Worm (Caenorhabditis elegans) whole organism, L3 larva: Measurements from ENCODE around the gene anp-1.

Experiments used
- aly-2 ChIP-seq: fragments of 150-350 bp; optimal IDR thresholded peaks from 2 replicates; lab custom pipeline; 2014; ENCODE audit warnings: missing biosample characterization, missing genetic modification characterization
- ama-1 ChIP-seq: fragments of 150-350 bp; optimal IDR thresholded peaks from 2 replicates; lab custom pipeline; 2018
- ceh-16 ChIP-seq: sonication (generic microtip); optimal IDR thresholded peaks from 2 replicates; lab custom pipeline; 2017; ENCODE audit warnings: missing biosample characterization, missing genetic modification characterization
- ceh-28 ChIP-seq: fragments of 150-350 bp; optimal IDR thresholded peaks from 2 replicates; lab custom pipeline; 2014; ENCODE audit warnings: missing biosample characterization, missing genetic modification reagents, missing genetic modification characterization
- ceh-82 ChIP-seq: fragments of 150-350 bp; optimal IDR thresholded peaks from 2 replicates; lab custom pipeline; 2014; ENCODE audit warnings: missing biosample characterization, missing genetic modification characterization
- daf-12 ChIP-seq: fragments of 150-350 bp; optimal IDR thresholded peaks from 2 replicates; lab custom pipeline; 2014; ENCODE audit warnings: missing biosample characterization, missing genetic modification reagents, missing genetic modification characterization
- egl-5 ChIP-seq: fragments of 150-350 bp; optimal IDR thresholded peaks from 2 replicates; lab custom pipeline; 2017; ENCODE audit warnings: missing biosample characterization, missing genetic modification reagents, missing genetic modification characterization, inconsistent platforms
- elt-1 ChIP-seq: fragments of 150-350 bp; optimal IDR thresholded peaks from 2 replicates; lab custom pipeline; 2014; ENCODE audit warnings: missing biosample characterization, missing genetic modification characterization
- elt-2 ChIP-seq: sonication (generic microtip); optimal IDR thresholded peaks from 2 replicates; lab custom pipeline; 2016; ENCODE audit warnings: missing genetic modification reagents, mild to moderate bottlenecking, missing genetic modification characterization, missing compliant biosample characterization
- fkh-10 ChIP-seq: sonication (generic microtip); optimal IDR thresholded peaks from 2 replicates; lab custom pipeline; 2017; ENCODE audit warnings: missing biosample characterization, missing genetic modification reagents, missing genetic modification characterization
- fkh-2 ChIP-seq: fragments of 150-350 bp; optimal IDR thresholded peaks from 2 replicates; lab custom pipeline; 2014; ENCODE audit warnings: missing biosample characterization, missing genetic modification reagents, missing genetic modification characterization
- hmg-11 ChIP-seq: sonication (generic microtip); optimal IDR thresholded peaks from 2 replicates; lab custom pipeline; 2016; ENCODE audit warnings: missing genetic modification characterization, missing compliant biosample characterization
- jun-1 ChIP-seq: fragments of 150-350 bp; optimal IDR thresholded peaks from 2 replicates; lab custom pipeline; 2014; ENCODE audit warnings: missing biosample characterization, missing genetic modification reagents, missing genetic modification characterization
- lin-15B ChIP-seq: fragments of 150-350 bp; optimal IDR thresholded peaks from 2 replicates; lab custom pipeline; 2014; ENCODE audit warnings: missing biosample characterization, missing genetic modification characterization
- lin-39 ChIP-seq: fragments of 150-350 bp; optimal IDR thresholded peaks from 2 replicates; lab custom pipeline; 2018; ENCODE audit warnings: missing biosample characterization, missing genetic modification reagents, missing genetic modification characterization
- lsy-12 ChIP-seq: sonication (generic microtip); optimal IDR thresholded peaks from 2 replicates; lab custom pipeline; 2016; ENCODE audit warnings: mild to moderate bottlenecking, missing genetic modification characterization, missing compliant biosample characterization
- mdl-1 ChIP-seq: fragments of 150-350 bp; optimal IDR thresholded peaks from 2 replicates; lab custom pipeline; 2014; ENCODE audit warnings: missing biosample characterization, missing genetic modification characterization
- mml-1 ChIP-seq: fragments of 150-350 bp; sonication (generic microtip); optimal IDR thresholded peaks from 3 replicates; lab custom pipeline; 2014; ENCODE audit warnings: missing biosample characterization, missing genetic modification characterization
- nfya-1 ChIP-seq: sonication (generic microtip); optimal IDR thresholded peaks from 2 replicates; lab custom pipeline; 2017; ENCODE audit warnings: missing genetic modification characterization, mild to moderate bottlenecking, missing compliant biosample characterization, antibody characterized with exemption, moderate library complexity; ENCODE audit not compliant: insufficient read depth
- nhr-11 ChIP-seq: fragments of 150-350 bp; optimal IDR thresholded peaks from 2 replicates; lab custom pipeline; 2014; ENCODE audit warnings: missing biosample characterization, missing genetic modification characterization
- nhr-12 ChIP-seq: fragments of 150-350 bp; optimal IDR thresholded peaks from 2 replicates; lab custom pipeline; 2014; ENCODE audit warnings: missing biosample characterization, missing genetic modification characterization
- nhr-23 ChIP-seq: fragments of 150-350 bp; optimal IDR thresholded peaks from 2 replicates; lab custom pipeline; 2014; ENCODE audit warnings: missing biosample characterization, missing genetic modification reagents, missing genetic modification characterization
- nhr-237 ChIP-seq: fragments of 150-350 bp; optimal IDR thresholded peaks from 2 replicates; lab custom pipeline; 2014; ENCODE audit warnings: missing biosample characterization, missing genetic modification characterization
- nhr-28 ChIP-seq: fragments of 150-350 bp; optimal IDR thresholded peaks from 2 replicates; lab custom pipeline; 2014; ENCODE audit warnings: missing biosample characterization, missing genetic modification characterization
- nhr-67 ChIP-seq: fragments of 150-350 bp; optimal IDR thresholded peaks from 2 replicates; lab custom pipeline; 2014; ENCODE audit warnings: missing biosample characterization, missing genetic modification characterization
- nhr-76 ChIP-seq: fragments of 150-350 bp; sonication (generic microtip); optimal IDR thresholded peaks from 5 replicates; lab custom pipeline; 2014; ENCODE audit warnings: missing biosample characterization, missing genetic modification characterization
- pha-4 ChIP-seq: fragments of 150-350 bp; optimal IDR thresholded peaks from 2 replicates; lab custom pipeline; 2014; ENCODE audit warnings: missing biosample characterization, missing genetic modification reagents, missing genetic modification characterization
- pqm-1 ChIP-seq: fragments of 150-350 bp; optimal IDR thresholded peaks from 2 replicates; lab custom pipeline; 2017; ENCODE audit warnings: missing biosample characterization, missing genetic modification characterization, inconsistent platforms
- sea-2 ChIP-seq: fragments of 150-350 bp; sonication (generic microtip); optimal IDR thresholded peaks from 4 replicates; lab custom pipeline; 2014; ENCODE audit warnings: missing biosample characterization, missing genetic modification reagents, missing genetic modification characterization
- skn-1 ChIP-seq: fragments of 150-350 bp; optimal IDR thresholded peaks from 2 replicates; lab custom pipeline; 2014; ENCODE audit warnings: missing biosample characterization, missing genetic modification characterization
- snpc-4 ChIP-seq: fragments of 150-350 bp; optimal IDR thresholded peaks from 2 replicates; lab custom pipeline; 2014; ENCODE audit warnings: missing biosample characterization, missing genetic modification characterization
- tbx-2 ChIP-seq: sonication (generic microtip); optimal IDR thresholded peaks from 2 replicates; lab custom pipeline; 2016; ENCODE audit warnings: mild to moderate bottlenecking, missing genetic modification characterization, missing compliant biosample characterization
- unc-39 ChIP-seq: sonication (generic microtip); optimal IDR thresholded peaks from 4 replicates; lab custom pipeline; 2017; ENCODE audit warnings: missing biosample characterization, missing genetic modification characterization
- zag-1 ChIP-seq: fragments of 150-350 bp; optimal IDR thresholded peaks from 2 replicates; lab custom pipeline; 2014; ENCODE audit warnings: missing biosample characterization, missing genetic modification characterization
- ztf-11 ChIP-seq: fragments of 150-350 bp; optimal IDR thresholded peaks from 2 replicates; lab custom pipeline; 2014; ENCODE audit warnings: missing biosample characterization, missing genetic modification characterization
- ztf-4 ChIP-seq: fragments of 150-350 bp; optimal IDR thresholded peaks from 2 replicates; lab custom pipeline; 2014; ENCODE audit warnings: missing biosample characterization, missing genetic modification characterization

The anp-1 gene

ce11 chrV:12859144-12859543 lies at the start of gene anp-1:
anp-1 (plus strand) TSS chrV:12859444.
- no peak for TF ChIP-seq nhr-11 (tag; lab: Kevin White, UChicago)
- TF ChIP-seq ztf-4 (tag; lab: Kevin White, UChicago): no peak
- TF ChIP-seq unc-39: no peak
- no peak for TF ChIP-seq ceh-16 (tag; lab: Kevin White, UChicago)
- no peak for TF ChIP-seq elt-2 (tag; lab: Kevin White, UChicago)
- TF ChIP-seq, all 47 proteins: peak for 0

DNA sequence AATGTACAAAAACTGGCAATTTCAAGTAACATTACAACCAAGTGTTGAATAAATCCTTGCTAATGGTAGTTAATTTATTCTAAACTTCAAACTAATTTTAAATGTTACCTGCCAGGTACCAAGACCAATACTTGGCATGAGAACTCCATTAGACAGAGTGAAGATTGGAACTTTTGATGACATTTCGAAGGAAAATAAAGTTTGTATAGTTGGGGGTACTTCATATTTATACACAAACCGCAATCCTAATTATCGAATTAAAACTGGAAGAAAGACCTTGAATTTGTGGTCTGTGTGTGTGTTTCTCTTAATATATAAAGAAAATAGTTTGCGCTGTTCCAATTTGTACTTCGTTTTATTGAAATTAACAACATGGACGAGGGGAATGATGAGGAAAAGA lies 49.4 kb upstream of the anp-1 start, which contains the start of gene ZC443.1:
Gene ZC443.1 (minus strand): TSS at position 205 of the 400 bp plus-strand sequence.
- no peak for TF ChIP-seq mml-1 (tag; lab: Kevin White, UChicago)
- TF ChIP-seq egl-5: no peak
- no peak for TF ChIP-seq lsy-12
- TF ChIP-seq aly-2 (tag; lab: Kevin White, UChicago): no peak
- TF ChIP-seq mdl-1 (tag; lab: Kevin White, UChicago): no peak
- TF ChIP-seq ztf-11 (tag; lab: Kevin White, UChicago): no peak

- TF ChIP-seq daf-12 (tag; lab: Kevin White, UChicago) (no peak), nhr-28 (tag; lab: Kevin White, UChicago) (no peak), fkh-10 (GFP tag; lab: Kevin White, UChicago) (peak; percentile 46), nhr-11 (tag; lab: Kevin White, UChicago) (no peak), tbx-2 (no peak), nfya-1 (tag; lab: Kevin White, UChicago) (no peak)
These were observed 48.1 kb upstream of the anp-1 start, which contains the start of gene ZC443.2 for ce11 chrV:12811126-12811525. ZC443.2 (minus strand) TSS chrV:12811192.

DNA sequence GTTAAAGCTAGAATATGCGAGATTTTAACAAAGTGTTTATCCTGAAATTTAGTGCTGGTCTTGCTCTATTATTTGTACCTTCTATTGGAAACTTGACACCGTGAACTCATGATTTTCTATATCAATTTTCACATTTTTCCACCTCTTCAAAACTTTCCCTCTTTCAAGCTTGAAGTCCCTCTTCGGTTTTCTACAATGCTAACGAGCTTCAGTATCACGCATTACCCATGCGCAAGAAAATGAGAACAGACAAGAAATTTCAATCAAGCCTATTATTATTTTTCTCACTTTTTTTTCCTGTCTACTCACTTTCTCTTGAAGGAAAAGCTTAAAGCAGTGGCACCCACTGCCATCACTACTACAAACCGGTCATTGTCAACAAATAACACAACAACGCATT lies 47.4 kb upstream of the anp-1 start:
- TF ChIP-seq mml-1 (tag; lab: Kevin White, UChicago) (no peak), pha-4 (tag; lab: Kevin White, UChicago) (peak; percentile 44), fkh-2 (tag; lab: Kevin White, UChicago) (no peak), lin-15B (tag; lab: Kevin White, UChicago) (no peak), ama-1 (lab: Kevin White, UChicago) (peak; percentile 42), egl-5 (peak; percentile 58), nhr-28 (tag; lab: Kevin White, UChicago) (no peak)

- TF ChIP-seq tbx-2: no peak
- TF ChIP-seq pqm-1: no peak
- TF ChIP-seq nhr-23 (tag; lab: Kevin White, UChicago): no peak
- no peak for TF ChIP-seq lin-39
- no peak for TF ChIP-seq hmg-11 (tag; lab: Kevin White, UChicago)
- TF ChIP-seq snpc-4 (tag; lab: Kevin White, UChicago): no peak
- no peak for TF ChIP-seq ztf-4 (tag; lab: Kevin White, UChicago)
These were observed 45.2 kb upstream of the anp-1 start, which contains the start of gene ZC443.3 for ce11 chrV:12814022-12814421. ZC443.3 (minus strand) TSS chrV:12814122.

DNA sequence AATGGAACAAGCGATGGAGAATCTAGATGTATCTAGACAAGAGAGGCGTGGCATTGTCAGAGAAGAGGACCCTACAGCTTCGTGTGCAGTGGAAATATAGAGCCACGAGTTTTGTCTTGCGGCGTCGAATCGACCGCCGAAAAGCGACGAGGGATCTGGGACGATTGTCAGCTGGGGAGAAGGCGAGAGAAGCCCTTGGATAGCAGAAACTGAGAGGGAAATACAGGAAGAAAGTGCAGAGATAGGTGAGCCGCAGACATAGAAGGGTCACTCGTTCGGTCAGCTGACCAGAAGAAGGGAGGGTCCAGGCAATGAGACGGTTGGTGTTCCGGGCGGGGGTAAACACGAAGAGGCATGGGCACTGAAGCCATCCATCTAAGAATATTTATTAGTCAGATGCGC lies 44.8 kb upstream of the anp-1 start:
- peak; percentile 38 for TF ChIP-seq ceh-28 (tag; lab: Kevin White, UChicago)
- TF ChIP-seq nhr-11 (tag; lab: Kevin White, UChicago): peak; percentile 13
- no peak for TF ChIP-seq ztf-4 (tag; lab: Kevin White, UChicago)
- no peak for TF ChIP-seq mdl-1 (tag; lab: Kevin White, UChicago)
- TF ChIP-seq nhr-12 (tag; lab: Kevin White, UChicago): no peak
- TF ChIP-seq nhr-67: no peak
- no peak for TF ChIP-seq jun-1 (tag; lab: Kevin White, UChicago)
- peak; percentile 71 for TF ChIP-seq snpc-4 (tag; lab: Kevin White, UChicago)
- TF ChIP-seq nhr-237: no peak
- TF ChIP-seq ceh-16 (tag; lab: Kevin White, UChicago): no peak
- TF ChIP-seq nhr-23 (tag; lab: Kevin White, UChicago): peak; percentile 17
- peak; percentile 37 for TF ChIP-seq lin-15B (tag; lab: Kevin White, UChicago)
- peak; percentile 14 for TF ChIP-seq lsy-12
- no peak for TF ChIP-seq elt-2 (tag; lab: Kevin White, UChicago)
- TF ChIP-seq fkh-2 (tag; lab: Kevin White, UChicago): peak; percentile 32
- TF ChIP-seq zag-1 (tag; lab: Kevin White, UChicago): no peak
- no peak for TF ChIP-seq nhr-76 (tag; lab: Kevin White, UChicago)
- no peak for TF ChIP-seq pqm-1
- peak; percentile 81 for TF ChIP-seq hmg-11 (tag; lab: Kevin White, UChicago)
- peak; percentile 50 for TF ChIP-seq tbx-2
- TF ChIP-seq mml-1 (tag; lab: Kevin White, UChicago): no peak
- no peak for TF ChIP-seq ceh-82
- TF ChIP-seq elt-1 (tag; lab: Kevin White, UChicago): no peak
- peak; percentile 75 for TF ChIP-seq pha-4 (tag; lab: Kevin White, UChicago)
- TF ChIP-seq sea-2 (GFP tag; lab: Kevin White, UChicago): no peak
- peak; percentile 78 for TF ChIP-seq lin-39
- TF ChIP-seq fkh-10 (GFP tag; lab: Kevin White, UChicago): peak; percentile 60
- TF ChIP-seq skn-1: peak; percentile 12
- no peak for TF ChIP-seq aly-2 (tag; lab: Kevin White, UChicago)
- TF ChIP-seq nfya-1 (tag; lab: Kevin White, UChicago): peak; percentile 80
- TF ChIP-seq, all 47 proteins: peak for 14
